Fruit fly (Drosophila melanogaster): ENCODE measurements around the gene CG42238.

Gene CG42238

dm6 chr2L:20944886-20945558, 106.9 kb downstream of the CG42238 start (continued):
- TF ChIP-seq D (optimal IDR thresholded peaks at IDR 0.05): no peak
- TF ChIP-seq D (GFP tag; optimal IDR thresholded peaks at IDR 0.05): peak; percentile 66
- TF ChIP-seq CG2202 (tag; optimal IDR thresholded peaks at IDR 0.05): peak; percentile 18
- peak; percentile 68 for TF ChIP-seq CG18262 (tag; optimal IDR thresholded peaks at IDR 0.05)
- no peak for TF ChIP-seq CHES-1-like (GFP tag; optimal IDR thresholded peaks at IDR 0.05)
- peak; percentile 12 for TF ChIP-seq tio (GFP tag; optimal IDR thresholded peaks at IDR 0.05)
- TF ChIP-seq CG10654 (GFP tag; optimal IDR thresholded peaks at IDR 0.05): no peak
- peak; percentile 30 for TF ChIP-seq CG5180 (GFP tag; optimal IDR thresholded peaks at IDR 0.05)
- peak; percentile 48 for TF ChIP-seq CG18599 (GFP tag; optimal IDR thresholded peaks at IDR 0.05)
- TF ChIP-seq pnt (GFP tag; optimal IDR thresholded peaks at IDR 0.05): peak; percentile 32
- peak; percentile 55 for TF ChIP-seq Oli (tag; optimal IDR thresholded peaks at IDR 0.05)
- TF ChIP-seq repo (GFP tag; optimal IDR thresholded peaks at IDR 0.05): peak; percentile 5
- TF ChIP-seq fd3F (GFP tag; optimal IDR thresholded peaks at IDR 0.05): no peak
- peak; percentile 42 for TF ChIP-seq CG12219 (GFP tag; optimal IDR thresholded peaks at IDR 0.05)
- peak; percentile 55 for TF ChIP-seq grau (tag; optimal IDR thresholded peaks at IDR 0.05)
- peak; percentile 77 for TF ChIP-seq ATbp (GFP tag; optimal IDR thresholded peaks at IDR 0.05)
- TF ChIP-seq row (GFP tag; IDR thresholded peaks at IDR 0.05): peak; percentile 63
- TF ChIP-seq grn (GFP tag; optimal IDR thresholded peaks at IDR 0.05): no peak
- TF ChIP-seq nau (GFP tag; optimal IDR thresholded peaks at IDR 0.05): peak; percentile 21
- TF ChIP-seq CG3407 (GFP tag; optimal IDR thresholded peaks at IDR 0.05): peak; percentile 31
- peak; percentile 32 for TF ChIP-seq Camta (GFP tag; optimal IDR thresholded peaks at IDR 0.05)
- 0 out of 2 replicates have a peak, but pooled peaks have one; percentile 19 for TF ChIP-seq sob (GFP tag; IDR thresholded peaks at IDR 0.05)
- no peak for TF ChIP-seq CG9797 (GFP tag; optimal IDR thresholded peaks at IDR 0.05)
- TF ChIP-seq fd96Cb (tag; optimal IDR thresholded peaks at IDR 0.05): peak; percentile 61
- TF ChIP-seq CG8290 (GFP tag; optimal IDR thresholded peaks at IDR 0.05): no peak
- TF ChIP-seq CG8290 (tag; optimal IDR thresholded peaks at IDR 0.05): peak in 1 of 2 experiments; percentile 50
- no peak for TF ChIP-seq CG31224 (GFP tag; IDR thresholded peaks at IDR 0.05)
- TF ChIP-seq CG13775 (GFP tag; optimal IDR thresholded peaks at IDR 0.05): peak; percentile 35
- TF ChIP-seq HLHmδ (GFP tag; optimal IDR thresholded peaks at IDR 0.05): no peak
- no peak for TF ChIP-seq CG6683 (GFP tag; optimal IDR thresholded peaks at IDR 0.05)
- TF ChIP-seq NC2α (GFP tag; optimal IDR thresholded peaks at IDR 0.05): peak; percentile 22
- peak; percentile 16 for TF ChIP-seq CG1529 (GFP tag; optimal IDR thresholded peaks at IDR 0.05)
- TF ChIP-seq ewg (GFP tag; optimal IDR thresholded peaks at IDR 0.05): peak; percentile 32
- no peak for TF ChIP-seq ab (GFP tag; optimal IDR thresholded peaks at IDR 0.05)
- TF ChIP-seq dmrt99B (tag; optimal IDR thresholded peaks at IDR 0.05): peak; percentile 74
- peak; percentile 51 for TF ChIP-seq CG13424 (tag; optimal IDR thresholded peaks at IDR 0.05)
- peak; percentile 63 for TF ChIP-seq CoRest (tag; optimal IDR thresholded peaks at IDR 0.05)
- peak; percentile 47 for TF ChIP-seq CG8089 (GFP tag; optimal IDR thresholded peaks at IDR 0.05)
- TF ChIP-seq wdn (GFP tag; IDR thresholded peaks at IDR 0.05): no peak
- TF ChIP-seq ara (GFP tag; IDR thresholded peaks at IDR 0.05): peak; percentile 54; the same call in 1 of the 2 replicates
- TF ChIP-seq Mes4 (GFP tag; optimal IDR thresholded peaks at IDR 0.05): no peak
- TF ChIP-seq scrt (GFP tag; optimal IDR thresholded peaks at IDR 0.05): peak; percentile 66
- no peak for TF ChIP-seq CG14050 (GFP tag; IDR thresholded peaks at IDR 0.05)
- TF ChIP-seq CG7839 (tag; optimal IDR thresholded peaks at IDR 0.05): peak; percentile 58
- TF ChIP-seq Nf-YC (tag; optimal IDR thresholded peaks at IDR 0.05): no peak
- TF ChIP-seq Hmr (GFP tag; optimal IDR thresholded peaks at IDR 0.05): no peak
- TF ChIP-seq pfk (GFP tag; optimal IDR thresholded peaks at IDR 0.05): no peak
- TF ChIP-seq gcm (GFP tag; optimal IDR thresholded peaks at IDR 0.05): peak; percentile 42
- TF ChIP-seq Mrtf (GFP tag; IDR thresholded peaks at IDR 0.05): no peak
- TF ChIP-seq CG8478 (optimal IDR thresholded peaks at IDR 0.05): no peak
